Fruit fly (Drosophila melanogaster) whole organism, wandering third instar larva: ENCODE data around the gene ast.
A peak's percentile ranks its signal among the peaks of the same experiment; 100 is the strongest.

Source experiments
- Abd-B ChIP-seq: fragments of >200 bp; optimal IDR thresholded peaks from 2 replicates; lab custom pipeline; 2017; ENCODE audit warnings: missing biosample characterization, missing genetic modification characterization
- CG32264 ChIP-seq: fragments of 200-800 bp; sonication (Bioruptor generic); optimal IDR thresholded peaks from 2 replicates; lab custom pipeline; 2016; ENCODE audit warnings: missing biosample characterization, missing genetic modification characterization
- CG9705 ChIP-seq: fragments of 200-800 bp; sonication (Bioruptor generic); optimal IDR thresholded peaks from 2 replicates; lab custom pipeline; 2018; ENCODE audit warnings: missing biosample characterization, mild to moderate bottlenecking, missing genetic modification characterization
- CrebA ChIP-seq: fragments of 200-800 bp; sonication (Bioruptor generic); optimal IDR thresholded peaks from 2 replicates; lab custom pipeline; 2016; ENCODE audit warnings: missing biosample characterization, mild to moderate bottlenecking, missing genetic modification characterization, borderline replicate concordance
- Dif ChIP-seq: fragments of 200-275, 200-300 bp; sonication (Bioruptor generic); optimal IDR thresholded peaks from 2 replicates; lab custom pipeline; 2018; ENCODE audit warnings: missing biosample characterization, missing genetic modification characterization; ENCODE audit not compliant: partially characterized antibody
- GATAd ChIP-seq: sonication (Bioruptor generic); optimal IDR thresholded peaks from 2 replicates; lab custom pipeline; 2016; ENCODE audit warnings: missing biosample characterization, missing genetic modification characterization
- HLH106 ChIP-seq: fragments of 200-800 bp; optimal IDR thresholded peaks from 3 replicates; lab custom pipeline; 2019; ENCODE audit warnings: missing biosample characterization, mild to moderate bottlenecking, missing genetic modification characterization, moderate library complexity
- Hr78 ChIP-seq: fragments of >200 bp; optimal IDR thresholded peaks from 2 replicates; lab custom pipeline; 2017; ENCODE audit warnings: missing biosample characterization, missing genetic modification characterization
- Hr83 ChIP-seq: fragments of 200-300 bp; sonication (Bioruptor generic); optimal IDR thresholded peaks from 2 replicates; lab custom pipeline; 2016; ENCODE audit warnings: missing biosample characterization, mild to moderate bottlenecking, missing genetic modification characterization, moderate library complexity; ENCODE audit not compliant: poor library complexity, severe bottlenecking
- Jra ChIP-seq: sonication (Bioruptor generic); optimal IDR thresholded peaks from 2 replicates; lab custom pipeline; 2016; ENCODE audit warnings: missing biosample characterization, missing genetic modification characterization
- Myc ChIP-seq: fragments of >200 bp; optimal IDR thresholded peaks from 2 replicates; lab custom pipeline; 2017
- OdsH ChIP-seq: fragments of 200-800 bp; sonication (Bioruptor generic); optimal IDR thresholded peaks from 2 replicates; lab custom pipeline; 2016; ENCODE audit warnings: missing biosample characterization, mild to moderate bottlenecking, missing genetic modification characterization
- Sp1 ChIP-seq: fragments of 200-800 bp; sonication (Bioruptor generic); optimal IDR thresholded peaks from 3 replicates; lab custom pipeline; 2019; ENCODE audit warnings: missing biosample characterization, mild to moderate bottlenecking, missing genetic modification characterization, moderate library complexity
- br ChIP-seq: fragments of 200-800 bp; sonication (Bioruptor generic); optimal IDR thresholded peaks from 2 replicates; lab custom pipeline; 2016; ENCODE audit warnings: missing biosample characterization, missing genetic modification characterization
- brk ChIP-seq: fragments of 200-800 bp; sonication (Bioruptor generic); optimal IDR thresholded peaks from 2 replicates; lab custom pipeline; 2016; ENCODE audit warnings: missing biosample characterization, mild to moderate bottlenecking, missing genetic modification characterization
- dmrt93B ChIP-seq: fragments of 200-800 bp; sonication (Bioruptor generic); optimal IDR thresholded peaks from 2 replicates; lab custom pipeline; 2018; ENCODE audit warnings: missing biosample characterization, mild to moderate bottlenecking, missing genetic modification characterization
- ey ChIP-seq: fragments of 200-800 bp; sonication (Bioruptor generic); optimal IDR thresholded peaks from 2 replicates; lab custom pipeline; 2016; ENCODE audit warnings: missing biosample characterization, missing genetic modification characterization
- foxo ChIP-seq, 2 experiments: fragments of 200-800 bp; sonication (Bioruptor generic); optimal IDR thresholded peaks; 2 replicates in 1 of 2; 3 replicates in 1 of 2; lab custom pipeline; 2016 to 2017; ENCODE audit warnings: missing biosample characterization in 2 of 2, missing genetic modification characterization in 2 of 2
- fru ChIP-seq: fragments of 200-800 bp; sonication (Bioruptor generic); optimal IDR thresholded peaks from 3 replicates; lab custom pipeline; 2016; ENCODE audit warnings: missing biosample characterization, mild to moderate bottlenecking, missing genetic modification characterization
- h ChIP-seq: fragments of 200-800 bp; sonication (Bioruptor generic); optimal IDR thresholded peaks from 3 replicates; lab custom pipeline; 2016; ENCODE audit warnings: missing biosample characterization, mild to moderate bottlenecking, missing genetic modification characterization
- jim ChIP-seq: fragments of 175-275, 200-325 bp; sonication (Bioruptor generic); optimal IDR thresholded peaks from 2 replicates; lab custom pipeline; 2016; ENCODE audit warnings: missing biosample characterization, mild to moderate bottlenecking, missing genetic modification characterization
- lola ChIP-seq: fragments of >200 bp; optimal IDR thresholded peaks from 2 replicates; lab custom pipeline; 2017; ENCODE audit warnings: missing biosample characterization, missing genetic modification characterization
- pan ChIP-seq: fragments of >200 bp; optimal IDR thresholded peaks from 2 replicates; lab custom pipeline; 2017
- psq ChIP-seq: fragments of 200-800 bp; sonication (Bioruptor generic); optimal IDR thresholded peaks from 3 replicates; lab custom pipeline; 2017; ENCODE audit warnings: missing biosample characterization, mild to moderate bottlenecking, missing genetic modification characterization, moderate library complexity
- rgr ChIP-seq: fragments of 200-800 bp; sonication (Bioruptor generic); optimal IDR thresholded peaks from 3 replicates; lab custom pipeline; 2016; ENCODE audit warnings: missing biosample characterization, mild to moderate bottlenecking, missing genetic modification characterization
- sage ChIP-seq: fragments of 200-800 bp; sonication (Bioruptor generic); optimal IDR thresholded peaks from 2 replicates; lab custom pipeline; 2016; ENCODE audit warnings: missing biosample characterization, mild to moderate bottlenecking, missing genetic modification characterization
- sv ChIP-seq: fragments of 200-800 bp; sonication (Bioruptor generic); optimal IDR thresholded peaks from 3 replicates; lab custom pipeline; 2016; ENCODE audit warnings: missing biosample characterization, missing genetic modification characterization
- tai ChIP-seq: sonication (Bioruptor generic); optimal IDR thresholded peaks from 2 replicates; lab custom pipeline; 2016; ENCODE audit warnings: missing biosample characterization, missing genetic modification characterization
- usp ChIP-seq: fragments of >200 bp; optimal IDR thresholded peaks from 2 replicates; lab custom pipeline; 2017; ENCODE audit warnings: missing biosample characterization, missing genetic modification characterization
- woc ChIP-seq: sonication (Bioruptor generic); optimal IDR thresholded peaks from 2 replicates; lab custom pipeline; 2016; ENCODE audit warnings: missing biosample characterization, mild to moderate bottlenecking, missing genetic modification characterization

ast gene

DNA sequence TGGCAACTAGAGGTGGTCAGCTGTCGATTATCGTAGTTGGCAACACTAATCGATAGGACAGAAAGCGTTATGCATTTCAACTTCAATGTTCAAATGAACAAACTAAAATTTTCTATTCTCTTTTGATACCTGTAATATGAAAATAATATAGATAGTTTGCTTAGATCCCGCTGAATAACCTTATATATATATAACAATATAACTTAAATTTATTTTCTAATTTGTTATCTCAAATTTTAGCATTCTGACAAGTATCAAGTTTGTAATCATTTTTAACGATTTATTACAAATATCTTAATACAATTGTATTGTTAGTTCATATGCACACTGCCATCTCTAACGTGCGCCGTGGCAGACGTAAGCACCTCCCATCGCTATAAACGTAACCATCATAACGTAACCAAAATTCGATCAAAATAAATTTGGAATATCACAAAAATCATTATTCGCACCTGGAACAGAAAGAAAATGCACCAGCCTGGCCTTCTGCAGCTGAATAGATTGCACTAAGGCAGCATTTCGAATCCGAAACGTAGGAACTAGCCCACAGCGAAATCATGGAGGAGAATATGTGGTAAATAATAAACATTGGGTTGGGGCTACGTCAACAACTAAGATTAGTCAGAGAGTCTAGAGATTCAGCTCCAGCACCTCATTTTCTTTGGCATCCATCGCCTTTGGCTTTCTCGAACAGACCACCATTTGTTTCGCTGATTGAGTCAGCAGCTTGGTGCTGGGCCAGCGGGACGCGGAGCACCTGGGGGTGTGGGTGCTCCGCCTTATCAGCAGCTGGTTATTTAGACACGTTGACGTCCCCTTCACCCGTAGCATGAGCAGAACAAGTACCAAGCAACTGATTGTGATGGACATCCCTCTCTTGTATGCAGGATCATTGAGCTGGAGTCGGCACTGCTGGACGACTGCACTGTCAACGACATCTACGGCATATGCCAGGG lies 51.5 kb downstream of the ast start, which contains the start of the genes Pino and TBC1D23:
Pino (minus strand) TSS at position 22 of the 956 bp plus-strand sequence.
TBC1D23 (plus strand) TSS at position 385 of the 956 bp plus-strand sequence.
- TF ChIP-seq CG9705 (GFP tag; lab: Kevin White, UChicago), result peak; percentile 57
- no peak for TF ChIP-seq brk (GFP tag; lab: Kevin White, UChicago)
- peak; percentile 76 for TF ChIP-seq rgr (GFP tag; lab: Kevin White, UChicago)
- peak; percentile 38 for TF ChIP-seq Hr83
- TF ChIP-seq br (GFP tag; lab: Kevin White, UChicago), result peak; percentile 50
- TF ChIP-seq Myc (lab: Kevin White, UChicago), result peak; percentile 57
- TF ChIP-seq sv, result peak; percentile 58
- TF ChIP-seq pan (lab: Kevin White, UChicago), result no peak
- no peak for TF ChIP-seq jim (GFP tag; lab: Kevin White, UChicago)
- no peak for TF ChIP-seq CrebA (GFP tag; lab: Kevin White, UChicago)
- peak; percentile 52 for TF ChIP-seq h (GFP tag; lab: Kevin White, UChicago)
- TF ChIP-seq lola (GFP tag; lab: Kevin White, UChicago), result no peak
- TF ChIP-seq dmrt93B (GFP tag; lab: Kevin White, UChicago), result peak; percentile 56
- TF ChIP-seq CG32264 (GFP tag; lab: Kevin White, UChicago), result no peak
- TF ChIP-seq usp (GFP tag; lab: Kevin White, UChicago), result no peak
- TF ChIP-seq tai, result no peak
- peak; percentile 60 for TF ChIP-seq woc (GFP tag; lab: Kevin White, UChicago)
- TF ChIP-seq foxo (GFP tag; optimal IDR thresholded peaks at IDR 0.05; lab: Kevin White, UChicago), result peak in 1 of 2 experiments; percentile 80
- peak; percentile 26 for TF ChIP-seq OdsH (GFP tag; lab: Kevin White, UChicago)
- no peak for TF ChIP-seq Abd-B (GFP tag; lab: Kevin White, UChicago)
- no peak for TF ChIP-seq Dif (GFP tag; lab: Kevin White, UChicago)
- peak; percentile 1 for TF ChIP-seq Jra (GFP tag; lab: Kevin White, UChicago)
- TF ChIP-seq Sp1 (GFP tag; lab: Kevin White, UChicago), result peak; percentile 70
- TF ChIP-seq sage (GFP tag; lab: Kevin White, UChicago), result no peak
- peak; percentile 84 for TF ChIP-seq HLH106
- TF ChIP-seq GATAd (GFP tag; lab: Kevin White, UChicago), result no peak
- peak; percentile 53 for TF ChIP-seq ey (GFP tag; lab: Kevin White, UChicago)
- TF ChIP-seq Hr78 (GFP tag; lab: Kevin White, UChicago), result no peak
- peak; percentile 57 for TF ChIP-seq fru (GFP tag; lab: Kevin White, UChicago)
- peak; percentile 48 for TF ChIP-seq psq
